Worm (Caenorhabditis elegans) whole organism, L3 larva: ENCODE data around the gene dnj-13.
A peak's percentile ranks its signal among the peaks of the same experiment; 100 is the strongest.

Experiments
- R02D3.7 ChIP-seq: fragments of 150-350 bp; optimal IDR thresholded peaks from 2 replicates; lab custom pipeline; 2014; ENCODE audit warnings: missing biosample characterization, missing genetic modification characterization
- aly-2 ChIP-seq: fragments of 150-350 bp; optimal IDR thresholded peaks from 2 replicates; lab custom pipeline; 2014; ENCODE audit warnings: missing biosample characterization, missing genetic modification characterization
- ceh-28 ChIP-seq: fragments of 150-350 bp; optimal IDR thresholded peaks from 2 replicates; lab custom pipeline; 2014; ENCODE audit warnings: missing biosample characterization, missing genetic modification reagents, missing genetic modification characterization
- daf-12 ChIP-seq: fragments of 150-350 bp; optimal IDR thresholded peaks from 2 replicates; lab custom pipeline; 2014; ENCODE audit warnings: missing biosample characterization, missing genetic modification reagents, missing genetic modification characterization
- egl-27 ChIP-seq: sonication (generic microtip); optimal IDR thresholded peaks from 4 replicates; lab custom pipeline; 2017; ENCODE audit warnings: missing biosample characterization, missing genetic modification reagents, missing genetic modification characterization
- elt-2 ChIP-seq: sonication (generic microtip); optimal IDR thresholded peaks from 2 replicates; lab custom pipeline; 2016; ENCODE audit warnings: missing genetic modification reagents, mild to moderate bottlenecking, missing genetic modification characterization, missing compliant biosample characterization
- elt-3 ChIP-seq, 3 experiments: fragments of 150-350 bp in 1 of 3; sonication (generic microtip) in 2 of 3; optimal IDR thresholded peaks; 2 replicates in 2 of 3; 4 replicates in 1 of 3; lab custom pipeline; 2014 to 2017; ENCODE audit warnings: missing biosample characterization in 3 of 3, missing genetic modification characterization in 3 of 3
- fkh-2 ChIP-seq: fragments of 150-350 bp; optimal IDR thresholded peaks from 2 replicates; lab custom pipeline; 2014; ENCODE audit warnings: missing biosample characterization, missing genetic modification reagents, missing genetic modification characterization
- fos-1 ChIP-seq: fragments of 150-350 bp; optimal IDR thresholded peaks from 2 replicates; lab custom pipeline; 2014; ENCODE audit warnings: missing biosample characterization, missing genetic modification characterization
- hmg-11 ChIP-seq: sonication (generic microtip); optimal IDR thresholded peaks from 2 replicates; lab custom pipeline; 2016; ENCODE audit warnings: missing genetic modification characterization, missing compliant biosample characterization
- lin-15B ChIP-seq: fragments of 150-350 bp; optimal IDR thresholded peaks from 2 replicates; lab custom pipeline; 2014; ENCODE audit warnings: missing biosample characterization, missing genetic modification characterization
- lin-39 ChIP-seq: fragments of 150-350 bp; optimal IDR thresholded peaks from 2 replicates; lab custom pipeline; 2018; ENCODE audit warnings: missing biosample characterization, missing genetic modification reagents, missing genetic modification characterization
- lsy-12 ChIP-seq: sonication (generic microtip); optimal IDR thresholded peaks from 2 replicates; lab custom pipeline; 2016; ENCODE audit warnings: mild to moderate bottlenecking, missing genetic modification characterization, missing compliant biosample characterization
- nfya-1 ChIP-seq: sonication (generic microtip); optimal IDR thresholded peaks from 2 replicates; lab custom pipeline; 2017; ENCODE audit warnings: missing genetic modification characterization, mild to moderate bottlenecking, missing compliant biosample characterization, antibody characterized with exemption, moderate library complexity; ENCODE audit not compliant: insufficient read depth
- nhr-11 ChIP-seq: fragments of 150-350 bp; optimal IDR thresholded peaks from 2 replicates; lab custom pipeline; 2014; ENCODE audit warnings: missing biosample characterization, missing genetic modification characterization
- nhr-12 ChIP-seq: fragments of 150-350 bp; optimal IDR thresholded peaks from 2 replicates; lab custom pipeline; 2014; ENCODE audit warnings: missing biosample characterization, missing genetic modification characterization
- nhr-237 ChIP-seq: fragments of 150-350 bp; optimal IDR thresholded peaks from 2 replicates; lab custom pipeline; 2014; ENCODE audit warnings: missing biosample characterization, missing genetic modification characterization
- nhr-25 ChIP-seq: sonication (generic microtip); optimal IDR thresholded peaks from 2 replicates; lab custom pipeline; 2017; ENCODE audit warnings: missing biosample characterization, missing genetic modification characterization
- nhr-43 ChIP-seq: sonication (generic microtip); optimal IDR thresholded peaks from 2 replicates; lab custom pipeline; 2016; ENCODE audit warnings: mild to moderate bottlenecking, missing genetic modification characterization, missing compliant biosample characterization; ENCODE audit not compliant: poor library complexity, severe bottlenecking
- nhr-67 ChIP-seq: fragments of 150-350 bp; optimal IDR thresholded peaks from 2 replicates; lab custom pipeline; 2014; ENCODE audit warnings: missing biosample characterization, missing genetic modification characterization
- nhr-76 ChIP-seq: fragments of 150-350 bp; sonication (generic microtip); optimal IDR thresholded peaks from 5 replicates; lab custom pipeline; 2014; ENCODE audit warnings: missing biosample characterization, missing genetic modification characterization
- nhr-77 ChIP-seq: fragments of 150-350 bp; optimal IDR thresholded peaks from 2 replicates; lab custom pipeline; 2014; ENCODE audit warnings: missing biosample characterization, missing genetic modification characterization
- pha-4 ChIP-seq: fragments of 150-350 bp; optimal IDR thresholded peaks from 2 replicates; lab custom pipeline; 2014; ENCODE audit warnings: missing biosample characterization, missing genetic modification reagents, missing genetic modification characterization
- pqm-1 ChIP-seq: fragments of 150-350 bp; optimal IDR thresholded peaks from 2 replicates; lab custom pipeline; 2017; ENCODE audit warnings: missing biosample characterization, missing genetic modification characterization, inconsistent platforms
- snpc-4 ChIP-seq: fragments of 150-350 bp; optimal IDR thresholded peaks from 2 replicates; lab custom pipeline; 2014; ENCODE audit warnings: missing biosample characterization, missing genetic modification characterization
- unc-62 ChIP-seq: fragments of 150-350 bp; sonication (generic microtip); optimal IDR thresholded peaks from 4 replicates; lab custom pipeline; 2014; ENCODE audit warnings: missing biosample characterization, missing genetic modification reagents, missing genetic modification characterization
- zag-1 ChIP-seq: fragments of 150-350 bp; optimal IDR thresholded peaks from 2 replicates; lab custom pipeline; 2014; ENCODE audit warnings: missing biosample characterization, missing genetic modification characterization
- ztf-4 ChIP-seq: fragments of 150-350 bp; optimal IDR thresholded peaks from 2 replicates; lab custom pipeline; 2014; ENCODE audit warnings: missing biosample characterization, missing genetic modification characterization

dnj-13 gene

ce11 chrII:11569213-11569868 is 23.8 kb downstream of the dnj-13 start, which contains the start of the genes F54D5.23 and F54D5.4:
Gene F54D5.23 (minus strand): TSS chrII:11569287.
Gene F54D5.4 (plus strand): TSS chrII:11569818.
- TF ChIP-seq elt-3 (tag; optimal IDR thresholded peaks at IDR 0.05; lab: Kevin White, UChicago): no peak
- TF ChIP-seq lin-39 (tag; lab: Kevin White, UChicago): no peak
- peak; percentile 52 for TF ChIP-seq elt-2 (tag; lab: Kevin White, UChicago)
- peak; percentile 33 for TF ChIP-seq pqm-1 (tag; lab: Kevin White, UChicago)

DNA sequence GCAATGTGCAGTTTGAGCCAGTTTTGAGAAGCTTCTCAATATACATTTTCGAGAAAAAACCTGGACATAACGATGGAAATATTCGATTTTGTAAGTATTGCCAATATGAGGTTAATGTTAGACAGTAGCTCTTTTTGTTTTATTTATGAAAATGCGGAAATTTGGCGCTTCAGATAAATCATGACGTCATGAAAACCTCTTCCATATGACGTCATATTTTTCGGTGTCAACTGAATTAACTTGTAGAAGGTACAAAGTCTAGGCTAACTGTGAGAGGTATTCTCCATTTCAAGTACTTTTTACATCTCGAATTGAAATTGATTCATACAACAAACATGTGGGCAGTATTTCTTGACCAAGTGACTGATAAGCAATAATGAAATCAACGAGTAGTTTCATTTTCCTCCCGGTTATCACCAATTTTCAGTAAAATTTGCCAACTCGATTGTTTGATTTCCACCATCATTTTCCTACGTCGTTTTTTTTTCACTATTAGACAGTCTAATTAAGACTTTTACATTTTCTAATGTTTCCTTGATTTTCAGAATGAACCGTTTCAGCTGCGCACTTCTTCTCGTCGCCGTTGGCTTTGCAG is 25.9 kb downstream of the dnj-13 start, which contains the start of gene F54D5.3:
Gene F54D5.3 (plus strand): TSS at position 546 of the 595 bp plus-strand sequence.
- TF ChIP-seq nhr-43 (tag; lab: Kevin White, UChicago) (no peak), lin-15B (no peak), nhr-67 (tag; lab: Kevin White, UChicago) (no peak), zag-1 (tag; lab: Kevin White, UChicago) (no peak), elt-2 (tag; lab: Kevin White, UChicago) (peak; percentile 69), R02D3.7 (tag; lab: Kevin White, UChicago) (no peak), fkh-2 (tag; lab: Kevin White, UChicago) (no peak), pqm-1 (tag; lab: Kevin White, UChicago) (peak; percentile 75), ztf-4 (tag; lab: Kevin White, UChicago) (no peak), nhr-12 (no peak), nhr-77 (tag; lab: Kevin White, UChicago) (no peak), pha-4 (peak; percentile 19), unc-62 (GFP tag; lab: Kevin White, UChicago) (no peak), aly-2 (tag; lab: Kevin White, UChicago) (no peak), egl-27 (no peak), fos-1 (tag; lab: Kevin White, UChicago) (no peak), nhr-25 (tag; lab: Kevin White, UChicago) (no peak), hmg-11 (tag; lab: Kevin White, UChicago) (no peak), daf-12 (tag; lab: Kevin White, UChicago) (no peak), nhr-76 (tag; lab: Kevin White, UChicago) (no peak), nhr-237 (tag; lab: Kevin White, UChicago) (no peak)

ce11 chrII:11572944-11573343 is 27.4 kb downstream of the dnj-13 start, which contains the start of gene F54D5.2:
Gene F54D5.2 (plus strand): TSS chrII:11573180.
- no peak for TF ChIP-seq nfya-1 (tag; lab: Kevin White, UChicago)

DNA sequence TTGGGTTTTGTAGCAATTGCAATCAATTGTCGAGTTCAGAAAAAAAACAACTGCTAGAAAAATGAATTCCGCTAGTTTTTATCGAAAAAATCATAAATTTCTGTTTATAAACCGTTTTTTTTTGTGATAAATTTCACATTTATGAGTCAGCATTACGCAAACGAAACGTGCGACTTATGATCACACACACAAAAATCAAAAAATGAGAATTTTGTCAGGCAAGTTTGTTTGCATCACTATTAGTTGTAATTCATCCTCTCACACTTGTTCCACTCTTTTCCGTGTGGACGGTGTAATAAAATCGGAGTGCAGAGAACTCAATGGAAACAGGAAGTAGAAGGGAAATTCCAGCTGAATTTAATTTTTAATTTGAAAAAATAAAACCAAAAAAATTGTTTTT is 31.9 kb downstream of the dnj-13 start, which contains the start of gene pcs-1:
Gene pcs-1 (minus strand): TSS at position 344 of the 400 bp plus-strand sequence.
- TF ChIP-seq zag-1 (tag; lab: Kevin White, UChicago): no peak
- TF ChIP-seq elt-2 (tag; lab: Kevin White, UChicago): peak; percentile 53
- TF ChIP-seq pha-4: peak; percentile 10
- no peak for TF ChIP-seq egl-27

ce11 chrII:11577861-11578260 is 32.4 kb downstream of the dnj-13 start:
- TF ChIP-seq ceh-28 (tag; lab: Kevin White, UChicago): no peak
- no peak for TF ChIP-seq unc-62 (GFP tag; lab: Kevin White, UChicago)
- TF ChIP-seq lsy-12 (tag; lab: Kevin White, UChicago): no peak
- no peak for TF ChIP-seq snpc-4

DNA sequence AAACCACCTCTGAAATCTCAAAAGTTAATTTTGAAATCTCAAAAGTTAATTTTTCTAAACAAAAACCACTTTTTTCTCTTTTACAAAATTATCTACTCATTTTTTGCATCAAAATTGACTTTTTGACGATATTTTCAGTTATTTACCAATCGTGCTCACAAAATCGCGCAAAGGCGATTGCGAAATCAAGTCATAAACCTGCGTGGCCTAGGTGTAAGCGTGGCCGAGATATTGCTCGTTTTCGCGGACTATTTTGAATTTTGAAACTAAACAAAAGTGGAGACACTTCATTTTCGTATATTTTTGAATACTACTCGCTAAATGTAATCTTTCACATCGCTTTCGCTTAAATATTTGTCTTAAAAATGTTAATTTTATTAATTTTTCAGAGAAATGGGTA is 32.8 kb downstream of the dnj-13 start, which contains the start of gene smc-6:
Gene smc-6 (plus strand): TSS at position 390 of the 400 bp plus-strand sequence.
- peak; percentile 61 for TF ChIP-seq lin-15B
- TF ChIP-seq nhr-76 (tag; lab: Kevin White, UChicago): no peak
- no peak for TF ChIP-seq nhr-11
- TF ChIP-seq fos-1 (tag; lab: Kevin White, UChicago): no peak
- TF ChIP-seq lsy-12 (tag; lab: Kevin White, UChicago): no peak
- TF ChIP-seq snpc-4: peak; percentile 28
- peak; percentile 60 for TF ChIP-seq pha-4
